Fruit fly (Drosophila melanogaster) whole organism, adult: Measurements from ENCODE around the gene Ag5r2.

ENCODE experiments used
- CG14711 ChIP-seq: fragments of 200-800 bp; sonication (Bioruptor generic); optimal IDR thresholded peaks from 2 replicates; lab custom pipeline; 2018; ENCODE audit warnings: missing biosample characterization, mild to moderate bottlenecking, missing genetic modification characterization, moderate library complexity
- CG1620 ChIP-seq: fragments of 200-800 bp; sonication (Bioruptor generic); optimal IDR thresholded peaks from 2 replicates; lab custom pipeline; 2016; ENCODE audit warnings: missing biosample characterization, missing genetic modification characterization
- CG7101 ChIP-seq: fragments of 200-800 bp; sonication (Bioruptor generic); optimal IDR thresholded peaks from 2 replicates; lab custom pipeline; 2018; ENCODE audit warnings: missing biosample characterization, mild to moderate bottlenecking, missing genetic modification characterization, moderate library complexity
- Clk ChIP-seq: fragments of 200-800 bp; sonication (Bioruptor generic); optimal IDR thresholded peaks from 2 replicates; lab custom pipeline; 2017; ENCODE audit warnings: missing biosample characterization, missing genetic modification characterization
- Mnt ChIP-seq: fragments of 200-800 bp; sonication (Bioruptor generic); optimal IDR thresholded peaks from 2 replicates; lab custom pipeline; 2016; ENCODE audit warnings: missing biosample characterization, mild to moderate bottlenecking, missing genetic modification characterization
- kay ChIP-seq: fragments of 200-800 bp; sonication (Bioruptor generic); peaks from one replicate; lab custom pipeline; 2016; ENCODE audit warnings: missing biosample characterization, missing genetic modification characterization, borderline replicate concordance
- ovo ChIP-seq: fragments of 200-800 bp; sonication (Bioruptor generic); optimal IDR thresholded peaks from 2 replicates; lab custom pipeline; 2016; ENCODE audit warnings: missing biosample characterization, missing genetic modification characterization
- pad ChIP-seq: fragments of 200-800 bp; sonication (Bioruptor generic); optimal IDR thresholded peaks from 3 replicates; lab custom pipeline; 2017; ENCODE audit warnings: missing biosample characterization, missing genetic modification characterization, mild to moderate bottlenecking, moderate library complexity, missing genetic modification reagents

DNA sequence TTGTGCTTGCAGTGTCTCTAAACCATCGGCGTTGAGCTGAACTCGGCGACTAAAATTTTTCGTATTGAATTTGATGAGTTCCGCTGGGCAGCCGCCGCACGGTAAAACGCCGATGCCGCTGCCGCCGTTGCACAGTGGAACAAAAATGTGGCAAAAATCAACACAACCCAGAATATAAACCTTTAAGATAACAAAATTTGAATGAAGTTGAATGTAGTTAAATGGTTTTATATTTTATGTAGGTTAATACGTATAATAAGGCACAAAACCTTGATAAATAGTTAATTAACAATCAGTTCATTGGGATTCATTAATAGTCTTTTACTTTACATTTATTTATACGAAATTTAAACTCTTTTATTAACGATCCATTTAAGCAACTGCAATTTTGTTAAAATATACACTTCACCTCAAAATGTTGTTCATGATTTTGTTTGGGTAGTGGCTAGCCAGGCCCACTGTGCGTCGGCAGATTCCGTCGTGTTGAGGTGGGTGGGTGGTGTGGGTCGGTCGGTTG is 18.1 kb downstream of the Ag5r2 start, which contains the start of gene CG15890:
- no peak for TF ChIP-seq ovo (GFP tag; lab: Kevin White, UChicago)
- no peak for TF ChIP-seq kay (GFP tag; lab: Kevin White, UChicago)
- TF ChIP-seq CG7101 (tag; lab: Kevin White, UChicago), result no peak
- TF ChIP-seq Mnt, result no peak
- no peak for TF ChIP-seq CG14711 (tag; lab: Kevin White, UChicago)
- no peak for TF ChIP-seq CG1620 (GFP tag; lab: Kevin White, UChicago)
- no peak for TF ChIP-seq Clk (GFP tag; lab: Kevin White, UChicago)
- TF ChIP-seq pad, result no peak
